Worm (Caenorhabditis elegans): ENCODE measurements around the gene snpc-3.4.

- TF ChIP-seq ets-4 (tag; optimal IDR thresholded peaks at IDR 0.05) (no peak), F13H6.1 (tag; optimal IDR thresholded peaks at IDR 0.05) (no peak), fkh-6 (tag; optimal IDR thresholded peaks at IDR 0.05) (no peak), gmeb-2 (tag; optimal IDR thresholded peaks at IDR 0.05) (no peak), fkh-10 (GFP tag; optimal IDR thresholded peaks at IDR 0.05) (no peak), sdc-2 (tag; optimal IDR thresholded peaks at IDR 0.05) (no peak), tbx-2 (tag; optimal IDR thresholded peaks at IDR 0.05) (no peak), ceh-22 (tag; optimal IDR thresholded peaks at IDR 0.05) (no peak), nhr-11 (tag; optimal IDR thresholded peaks at IDR 0.05) (no peak), ceh-45 (GFP tag; IDR thresholded peaks at IDR 0.05) (no peak), unc-86 (tag; optimal IDR thresholded peaks at IDR 0.05) (no peak), pha-4 (tag; optimal IDR thresholded peaks at IDR 0.05) (no peak), ttx-3 (tag; optimal IDR thresholded peaks at IDR 0.05) (no peak), pqm-1 (tag; optimal IDR thresholded peaks at IDR 0.05) (no peak)
These were observed 46.5 kb downstream of the snpc-3.4 start, which contains the start of gene unc-79 for ce11 chrIII:4066333-4066732.
